Worm (Caenorhabditis elegans) whole organism, young adult: Measurements from ENCODE around the gene Y50E8A.5.

Source experiments
- Y95B8A.8 ChIP-seq: fragments of 200-800 bp; sonication (Bioruptor generic); IDR thresholded peaks from 2 replicates; pipeline ENCODE4 v1.3.6; 2022; ENCODE audit warnings: missing genetic modification reagents, missing genetic modification characterization, missing compliant biosample characterization
- ceh-91 ChIP-seq: fragments of 200-800 bp; sonication (Bioruptor generic); IDR thresholded peaks from 2 replicates; pipeline ENCODE4 v1.3.6; 2022; ENCODE audit warnings: missing genetic modification reagents, missing genetic modification characterization, missing compliant biosample characterization
- lir-1 ChIP-seq: fragments of 200-800 bp; sonication (Bioruptor generic); conservative IDR thresholded peaks from 2 replicates; pipeline ENCODE4 v1.3.6; 2022; ENCODE audit warnings: missing genetic modification reagents, missing genetic modification characterization, missing compliant biosample characterization
- pha-4 ChIP-seq: fragments of 150-350 bp; sonication (generic microtip); optimal IDR thresholded peaks from 2 replicates; lab custom pipeline; 2014; ENCODE audit warnings: missing biosample characterization, missing genetic modification reagents, missing genetic modification characterization
- snpc-4 ChIP-seq, 5 experiments: fragments of 150-350 bp in 1 of 5; sonication (generic microtip) in 4 of 5; optimal IDR thresholded peaks; 2 replicates each; lab custom pipeline; 2014 to 2018; ENCODE audit warnings: missing genetic modification characterization in 5 of 5, missing biosample characterization in 3 of 5, antibody characterized with exemption in 2 of 5, mild to moderate bottlenecking in 2 of 5, missing compliant biosample characterization in 2 of 5, missing genotype in 2 of 5, moderate library complexity in 2 of 5, missing genetic modification reagents in 1 of 5
- unc-130 ChIP-seq: sonication (generic microtip); optimal IDR thresholded peaks from 2 replicates; lab custom pipeline; 2016; ENCODE audit warnings: missing genetic modification reagents, missing genetic modification characterization, missing compliant biosample characterization
- unc-62 ChIP-seq: fragments of 150-350 bp; optimal IDR thresholded peaks from 2 replicates; lab custom pipeline; 2014; ENCODE audit warnings: missing biosample characterization, missing genetic modification reagents, missing genetic modification characterization
- zfh-2 ChIP-seq: fragments of 200-800 bp; sonication (Bioruptor generic); conservative IDR thresholded peaks from 2 replicates; pipeline ENCODE4 v1.3.6; 2022; ENCODE audit warnings: missing genetic modification reagents, missing genetic modification characterization, missing compliant biosample characterization
- ztf-26 ChIP-seq: sonication (generic microtip); optimal IDR thresholded peaks from 2 replicates; lab custom pipeline; 2017; ENCODE audit warnings: missing genetic modification characterization, missing compliant biosample characterization

DNA sequence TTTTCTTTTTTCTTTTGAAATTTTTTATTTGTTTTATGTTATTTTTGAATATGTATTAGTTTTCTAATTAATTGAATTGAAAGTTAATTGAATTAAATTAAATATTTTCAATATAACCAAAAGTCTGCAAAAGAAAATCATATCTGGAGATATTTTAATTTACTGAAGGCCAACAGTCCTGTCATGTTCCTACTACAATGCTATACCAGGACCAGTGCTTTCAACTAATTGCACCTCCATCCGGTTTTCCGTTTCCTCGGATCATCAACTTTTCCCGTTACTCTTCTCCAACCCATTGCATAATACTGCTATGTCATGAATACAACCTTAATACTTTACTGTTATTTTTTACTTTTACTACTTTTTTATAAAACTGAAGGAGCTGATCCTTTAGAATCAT, 24.4 kb downstream of the Y50E8A.5 start, which contains the start of gene R08A2.5:
- TF ChIP-seq zfh-2 (GFP tag; lab: Robert Waterston, UW), result no peak
- no peak for TF ChIP-seq unc-62 (GFP tag; lab: Kevin White, UChicago)
- TF ChIP-seq Y95B8A.8 (GFP tag; lab: Robert Waterston, UW), result no peak
- TF ChIP-seq snpc-4 (GFP tag; optimal IDR thresholded peaks at IDR 0.05; lab: Kevin White, UChicago), result no peak
- TF ChIP-seq snpc-4 (tag; optimal IDR thresholded peaks at IDR 0.05; lab: Kevin White, UChicago), result no peak
- no peak for TF ChIP-seq ceh-91 (GFP tag; lab: Robert Waterston, UW)
- no peak for TF ChIP-seq pha-4
- no peak for TF ChIP-seq lir-1
- TF ChIP-seq unc-130 (GFP tag; lab: Kevin White, UChicago), result no peak
- TF ChIP-seq ztf-26 (tag; lab: Kevin White, UChicago), result no peak
